Worm (Caenorhabditis elegans) whole organism, early embryonic: ENCODE data around the gene C14F11.7.
A peak's percentile ranks its signal among the peaks of the same experiment; 100 is the strongest.

Experiments used
- B0310.2 ChIP-seq: sonication (generic microtip); optimal IDR thresholded peaks from 2 replicates; lab custom pipeline; 2016; ENCODE audit warnings: mild to moderate bottlenecking, missing genetic modification characterization, missing compliant biosample characterization
- F13C5.2 ChIP-seq: sonication (generic microtip); optimal IDR thresholded peaks from 2 replicates; lab custom pipeline; 2017; ENCODE audit warnings: mild to moderate bottlenecking, missing genetic modification characterization, inconsistent platforms, missing compliant biosample characterization
- aly-1 ChIP-seq: sonication (generic microtip); optimal IDR thresholded peaks from 2 replicates; lab custom pipeline; 2016; ENCODE audit warnings: missing genetic modification characterization, missing compliant biosample characterization
- ama-1 ChIP-seq: fragments of 150-350 bp; optimal IDR thresholded peaks from 2 replicates; lab custom pipeline; 2014
- ceh-13 ChIP-seq: fragments of 200-800 bp; sonication (Bioruptor generic); optimal IDR thresholded peaks from 2 replicates; lab custom pipeline; 2018; ENCODE audit warnings: mild to moderate bottlenecking, missing genetic modification characterization, missing compliant biosample characterization
- ceh-36 ChIP-seq: sonication (generic microtip); optimal IDR thresholded peaks from 2 replicates; lab custom pipeline; 2016; ENCODE audit warnings: missing genetic modification characterization, inconsistent platforms, missing compliant biosample characterization
- ets-7 ChIP-seq: sonication (generic microtip); optimal IDR thresholded peaks from 2 replicates; lab custom pipeline; 2016; ENCODE audit warnings: missing genotype, missing genetic modification characterization, missing compliant biosample characterization
- hmbx-1 ChIP-seq: sonication (generic microtip); optimal IDR thresholded peaks from 2 replicates; lab custom pipeline; 2016; ENCODE audit warnings: mild to moderate bottlenecking, missing genetic modification characterization, missing compliant biosample characterization
- hnd-1 ChIP-seq: sonication (generic microtip); optimal IDR thresholded peaks from 2 replicates; lab custom pipeline; 2016; ENCODE audit warnings: missing genetic modification characterization, missing compliant biosample characterization
- sea-1 ChIP-seq: fragments of 200-800 bp; sonication (Bioruptor generic); conservative IDR thresholded peaks from 2 replicates; pipeline ENCODE4 v1.3.6; 2022; ENCODE audit warnings: missing genetic modification characterization, missing compliant biosample characterization
- tbx-11 ChIP-seq: fragments of 200-800 bp; sonication (Bioruptor generic); IDR thresholded peaks from 2 replicates; pipeline ENCODE4 v1.3.6; 2022; ENCODE audit warnings: missing genetic modification characterization, missing compliant biosample characterization

DNA sequence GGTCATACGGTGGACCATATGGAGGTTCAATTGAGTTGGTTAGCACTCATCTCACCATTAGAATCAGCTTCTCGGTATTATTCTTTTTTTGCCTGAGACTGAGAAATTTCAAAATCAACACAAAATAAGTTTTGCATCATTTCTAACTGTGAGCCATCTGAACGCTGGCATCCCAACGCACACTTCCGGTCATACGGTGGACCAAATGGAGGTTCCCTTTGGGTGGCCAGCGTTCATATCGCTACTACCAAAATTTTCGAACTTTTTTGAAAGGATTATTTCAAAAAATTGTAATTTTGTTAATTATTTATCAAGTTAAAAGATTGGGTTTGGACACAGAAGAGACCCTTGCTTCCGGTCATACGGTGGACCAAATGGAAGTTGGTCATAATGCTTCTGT lies 44.4 kb upstream of the C14F11.7 start:
- TF ChIP-seq ets-7 (peak; percentile 14), sea-1 (GFP tag; lab: Robert Waterston, UW) (no peak), hmbx-1 (tag; lab: Kevin White, UChicago) (no peak), ama-1 (lab: Kevin White, UChicago) (no peak), tbx-11 (GFP tag; lab: Robert Waterston, UW) (no peak), ceh-36 (tag; lab: Kevin White, UChicago) (no peak), ceh-13 (no peak), hnd-1 (no peak), B0310.2 (tag; lab: Kevin White, UChicago) (no peak), F13C5.2 (tag; lab: Kevin White, UChicago) (no peak), aly-1 (tag; lab: Kevin White, UChicago) (no peak)
